Worm (Caenorhabditis elegans) whole organism, L2 larva: Measurements from ENCODE around the gene hgrs-1.

Experiments
- F13H6.1 ChIP-seq: sonication (generic microtip); optimal IDR thresholded peaks from 2 replicates; lab custom pipeline; 2016; ENCODE audit warnings: missing genetic modification characterization, missing compliant biosample characterization
- lin-39 ChIP-seq: fragments of 150-350 bp; optimal IDR thresholded peaks from 2 replicates; lab custom pipeline; 2014; ENCODE audit warnings: missing biosample characterization, missing genetic modification reagents, missing genetic modification characterization

DNA sequence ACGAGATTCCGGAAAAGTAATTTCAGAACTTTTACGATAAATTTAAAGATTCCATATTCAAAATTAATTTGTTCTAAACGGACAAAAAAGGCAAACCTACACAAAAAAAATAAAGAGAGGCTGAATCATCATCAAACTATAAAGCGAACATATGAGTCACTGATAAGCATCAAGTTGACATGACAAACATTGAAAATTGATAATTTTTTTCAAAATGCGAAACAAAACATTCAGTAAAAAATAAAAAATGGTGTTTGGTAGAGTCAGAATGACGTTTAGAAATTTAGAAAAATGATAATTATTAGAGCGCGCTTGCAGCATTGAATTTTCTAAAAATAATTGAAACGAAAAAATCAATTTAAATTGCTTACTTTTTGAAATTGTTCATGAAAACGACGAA, 6.0 kb downstream of the hgrs-1 start:
- TF ChIP-seq lin-39 (no peak), F13H6.1 (no peak)
